Worm (Caenorhabditis elegans) whole organism, early embryonic: ENCODE data around the gene pes-1.
"Not testable (repeated sequence)": the region's sequence is repeated elsewhere in the genome, so short reads cannot be mapped to it uniquely, and the experiment has no call there.

Source experiments
- B0310.2 ChIP-seq: sonication (generic microtip); optimal IDR thresholded peaks from 2 replicates; lab custom pipeline; 2016; ENCODE audit warnings: mild to moderate bottlenecking, missing genetic modification characterization, missing compliant biosample characterization
- F13C5.2 ChIP-seq: sonication (generic microtip); optimal IDR thresholded peaks from 2 replicates; lab custom pipeline; 2017; ENCODE audit warnings: mild to moderate bottlenecking, missing genetic modification characterization, inconsistent platforms, missing compliant biosample characterization
- aly-1 ChIP-seq: sonication (generic microtip); optimal IDR thresholded peaks from 2 replicates; lab custom pipeline; 2016; ENCODE audit warnings: missing genetic modification characterization, missing compliant biosample characterization
- ama-1 ChIP-seq: fragments of 150-350 bp; optimal IDR thresholded peaks from 2 replicates; lab custom pipeline; 2014
- ceh-13 ChIP-seq: fragments of 200-800 bp; sonication (Bioruptor generic); optimal IDR thresholded peaks from 2 replicates; lab custom pipeline; 2018; ENCODE audit warnings: mild to moderate bottlenecking, missing genetic modification characterization, missing compliant biosample characterization
- ceh-36 ChIP-seq: sonication (generic microtip); optimal IDR thresholded peaks from 2 replicates; lab custom pipeline; 2016; ENCODE audit warnings: missing genetic modification characterization, inconsistent platforms, missing compliant biosample characterization
- ets-7 ChIP-seq: sonication (generic microtip); optimal IDR thresholded peaks from 2 replicates; lab custom pipeline; 2016; ENCODE audit warnings: missing genotype, missing genetic modification characterization, missing compliant biosample characterization
- flt-1 ChIP-seq: fragments of 200-800 bp; sonication (Bioruptor generic); IDR thresholded peaks from 2 replicates; pipeline ENCODE4 v1.3.6; 2022; ENCODE audit warnings: missing genetic modification characterization, missing compliant biosample characterization
- hmbx-1 ChIP-seq: sonication (generic microtip); optimal IDR thresholded peaks from 2 replicates; lab custom pipeline; 2016; ENCODE audit warnings: mild to moderate bottlenecking, missing genetic modification characterization, missing compliant biosample characterization
- hmg-4 ChIP-seq: fragments of 200-800 bp; sonication (Bioruptor generic); optimal IDR thresholded peaks from 2 replicates; lab custom pipeline; 2018; ENCODE audit warnings: mild to moderate bottlenecking, missing genetic modification characterization, missing compliant biosample characterization
- hnd-1 ChIP-seq: sonication (generic microtip); optimal IDR thresholded peaks from 2 replicates; lab custom pipeline; 2016; ENCODE audit warnings: missing genetic modification characterization, missing compliant biosample characterization
- pes-1 ChIP-seq: fragments of 200-800 bp; sonication (Bioruptor generic); IDR thresholded peaks from 2 replicates; pipeline ENCODE4 v1.3.6; 2022; ENCODE audit warnings: missing genetic modification reagents, missing genetic modification characterization, missing compliant biosample characterization
- scrt-1 ChIP-seq: fragments of 200-800 bp; sonication (Bioruptor generic); IDR thresholded peaks from 2 replicates; pipeline ENCODE4 v1.3.6; 2022; ENCODE audit warnings: missing genetic modification characterization, missing compliant biosample characterization
- sea-1 ChIP-seq: fragments of 200-800 bp; sonication (Bioruptor generic); conservative IDR thresholded peaks from 2 replicates; pipeline ENCODE4 v1.3.6; 2022; ENCODE audit warnings: missing genetic modification characterization, missing compliant biosample characterization
- tbx-11 ChIP-seq: fragments of 200-800 bp; sonication (Bioruptor generic); IDR thresholded peaks from 2 replicates; pipeline ENCODE4 v1.3.6; 2022; ENCODE audit warnings: missing genetic modification characterization, missing compliant biosample characterization
- tbx-37 ChIP-seq: fragments of 200-800 bp; sonication (Bioruptor generic); conservative IDR thresholded peaks from 2 replicates; pipeline ENCODE4 v1.3.6; 2022; ENCODE audit warnings: missing genetic modification reagents, missing genetic modification characterization, missing compliant biosample characterization
- tra-4 ChIP-seq: sonication (generic microtip); optimal IDR thresholded peaks from 2 replicates; lab custom pipeline; 2017; ENCODE audit warnings: missing genetic modification characterization, missing compliant biosample characterization

pes-1 gene

DNA sequence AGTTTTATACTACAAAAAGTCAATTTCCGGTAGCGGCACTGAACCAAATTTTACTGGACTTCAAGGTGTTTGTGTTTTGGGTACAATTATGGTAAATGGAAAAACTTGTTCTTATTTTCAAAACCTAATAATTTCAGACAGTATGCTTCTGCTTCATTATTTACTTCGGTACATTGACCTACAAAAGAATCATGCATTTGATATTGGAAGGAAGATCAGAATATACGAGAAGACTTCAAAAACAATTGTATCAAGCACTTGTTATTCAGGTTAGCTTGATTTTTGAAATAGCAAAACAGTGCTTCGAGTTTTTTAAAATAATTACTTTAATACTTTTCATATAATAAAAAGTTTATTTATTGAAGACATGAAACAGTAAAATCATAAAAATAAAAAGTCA lies 9.4 kb upstream of the pes-1 start:
- TF ChIP-seq aly-1 (tag; lab: Kevin White, UChicago) (no peak), sea-1 (GFP tag; lab: Robert Waterston, UW) (no peak)

DNA sequence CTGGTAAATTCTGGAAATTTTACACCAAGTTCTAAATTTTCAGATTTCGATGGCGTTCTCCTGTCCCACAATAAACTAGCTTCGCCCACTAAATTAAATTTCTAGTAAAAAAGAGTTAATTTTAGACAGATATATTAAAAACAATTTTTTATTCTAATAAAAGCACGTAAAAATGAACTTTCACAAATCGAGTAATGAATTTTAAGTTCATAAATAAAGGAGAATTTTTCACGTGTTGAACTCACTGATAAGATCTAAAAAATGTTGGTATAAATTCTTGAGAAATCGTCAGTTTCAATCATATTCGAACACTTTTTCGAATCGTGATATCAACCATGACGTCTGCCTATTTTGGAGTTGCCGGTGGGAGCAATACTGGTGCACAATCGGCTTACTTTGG lies 6.7 kb upstream of the pes-1 start, which contains the start of gene ssq-2:
ssq-2 (plus strand) TSS at position 301 of the 400 bp plus-strand sequence.
- TF ChIP-seq aly-1 (tag; lab: Kevin White, UChicago) (no peak), tra-4 (no peak), sea-1 (GFP tag; lab: Robert Waterston, UW) (no peak)

ce11 chrIV:4996956-4997355 lies 5.6 kb upstream of the pes-1 start:
- TF ChIP-seq hmbx-1 (tag; lab: Kevin White, UChicago): no peak
- TF ChIP-seq ceh-36 (tag; lab: Kevin White, UChicago): no peak
- TF ChIP-seq hnd-1: no peak

DNA sequence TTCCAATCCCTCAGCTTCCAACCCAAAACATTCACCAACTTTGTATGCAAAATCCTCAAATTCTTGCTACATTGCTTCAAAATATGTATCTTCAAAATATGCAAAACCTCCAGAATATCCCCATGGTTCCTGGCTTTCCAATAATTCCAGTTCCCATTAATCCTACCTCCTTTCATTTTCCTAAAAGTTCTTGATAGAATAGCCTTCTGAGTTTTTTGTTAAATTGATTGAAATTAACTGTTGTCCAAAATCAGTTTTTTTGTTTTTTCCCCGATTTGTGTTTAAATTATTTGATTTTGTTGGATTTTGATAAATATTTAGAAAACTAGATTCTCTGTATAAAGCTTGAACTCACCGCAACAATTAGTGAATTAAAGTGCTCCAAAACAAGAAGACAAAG lies 2.6 kb downstream of the pes-1 start:
- TF ChIP-seq hmg-4 (GFP tag; lab: Kevin White, UChicago): no peak
- no peak for TF ChIP-seq pes-1 (GFP tag; lab: Robert Waterston, UW)
- no peak for TF ChIP-seq ceh-13 (GFP tag; lab: Kevin White, UChicago)
- no peak for TF ChIP-seq ceh-36 (tag; lab: Kevin White, UChicago)
- TF ChIP-seq ama-1 (lab: Kevin White, UChicago): no peak
- TF ChIP-seq ets-7 (tag; lab: Kevin White, UChicago): no peak
- no peak for TF ChIP-seq sea-1 (GFP tag; lab: Robert Waterston, UW)
- TF ChIP-seq tra-4: no peak
- TF ChIP-seq F13C5.2: no peak
- TF ChIP-seq hnd-1: no peak
- no peak for TF ChIP-seq aly-1 (tag; lab: Kevin White, UChicago)
- no peak for TF ChIP-seq scrt-1 (GFP tag; lab: Robert Waterston, UW)
- TF ChIP-seq flt-1 (GFP tag; lab: Robert Waterston, UW): no peak
- TF ChIP-seq tbx-37: no peak
- TF ChIP-seq tbx-11 (GFP tag; lab: Robert Waterston, UW): no peak
- TF ChIP-seq hmbx-1 (tag; lab: Kevin White, UChicago): no peak
- TF ChIP-seq B0310.2 (tag; lab: Kevin White, UChicago): no peak

ce11 chrIV:5008378-5008777 lies 5.8 kb downstream of the pes-1 start, which contains the start of gene srm-2:
Gene srm-2, plus strand, starts transcription at chrIV:5008678.
- no peak for TF ChIP-seq ceh-13 (GFP tag; lab: Kevin White, UChicago)
- no peak for TF ChIP-seq F13C5.2

ce11 chrIV:5012241-5012640 lies 9.7 kb downstream of the pes-1 start, which contains the start of gene srm-1:
Gene srm-1, plus strand, starts transcription at chrIV:5012541.
- no peak for TF ChIP-seq ceh-13 (GFP tag; lab: Kevin White, UChicago)
- no peak for TF ChIP-seq sea-1 (GFP tag; lab: Robert Waterston, UW)
- TF ChIP-seq hmg-4 (GFP tag; lab: Kevin White, UChicago): no peak
- no peak for TF ChIP-seq flt-1 (GFP tag; lab: Robert Waterston, UW)
- TF ChIP-seq ceh-36 (tag; lab: Kevin White, UChicago): no peak
- TF ChIP-seq scrt-1 (GFP tag; lab: Robert Waterston, UW): no peak
- TF ChIP-seq ets-7 (tag; lab: Kevin White, UChicago): no peak
- TF ChIP-seq B0310.2 (tag; lab: Kevin White, UChicago): no peak
- no peak for TF ChIP-seq pes-1 (GFP tag; lab: Robert Waterston, UW)
- TF ChIP-seq F13C5.2: no peak
- TF ChIP-seq tra-4: no peak
- no peak for TF ChIP-seq tbx-37
- no peak for TF ChIP-seq hmbx-1 (tag; lab: Kevin White, UChicago)
- TF ChIP-seq hnd-1: no peak
- no peak for TF ChIP-seq aly-1 (tag; lab: Kevin White, UChicago)
- no peak for TF ChIP-seq tbx-11 (GFP tag; lab: Robert Waterston, UW)

ce11 chrIV:5016461-5016860 lies 13.9 kb downstream of the pes-1 start, which contains the start of gene ssq-4:
Gene ssq-4, plus strand, starts transcription at chrIV:5016479.
- TF ChIP-seq F13C5.2; B0310.2 (tag; lab: Kevin White, UChicago); hmbx-1 (tag; lab: Kevin White, UChicago): not testable (repeated sequence)

DNA sequence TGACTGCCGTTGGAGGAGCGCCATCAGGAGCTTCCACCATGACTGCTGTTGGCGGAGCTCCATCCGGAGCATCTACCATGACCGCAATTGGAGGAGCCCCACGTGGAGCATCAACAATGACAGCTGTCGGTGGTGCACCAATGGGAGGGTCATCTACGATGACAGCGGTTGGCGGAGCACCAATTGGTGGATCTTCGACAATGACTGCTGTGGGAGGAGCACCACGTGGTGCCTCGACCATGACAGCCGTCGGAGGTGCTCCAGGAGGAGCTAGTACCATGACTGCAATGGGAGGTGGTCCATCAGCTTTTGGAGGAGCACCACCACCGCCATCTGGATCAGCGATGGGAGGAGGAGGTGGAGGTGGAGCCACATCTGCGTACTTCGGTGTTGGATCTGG lies 14.5 kb downstream of the pes-1 start, which contains the start of gene T28H11.7:
T28H11.7 (minus strand) TSS at position 101 of the 400 bp plus-strand sequence.
- not testable (repeated sequence) for TF ChIP-seq ceh-36 (tag; lab: Kevin White, UChicago); pes-1 (GFP tag; lab: Robert Waterston, UW); F13C5.2

DNA sequence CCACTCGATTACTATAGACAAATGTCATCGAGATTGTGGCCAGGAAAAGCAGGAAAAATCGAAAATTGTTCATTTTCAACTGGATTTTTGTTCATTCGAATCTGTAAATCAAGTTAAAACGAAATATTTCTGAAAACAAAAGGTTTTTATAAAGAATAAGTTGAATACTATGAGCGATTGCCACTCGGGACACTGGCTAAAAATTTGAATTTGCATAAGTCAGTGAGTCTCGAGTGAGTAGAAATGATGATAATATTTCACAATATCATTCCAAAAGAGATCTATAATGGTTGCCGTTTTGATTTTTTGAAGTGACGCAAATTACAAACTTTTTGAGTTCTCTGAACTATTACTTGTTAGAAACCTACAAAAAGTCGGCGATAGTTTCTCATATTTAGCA lies 18.0 kb downstream of the pes-1 start, which contains the start of gene T28H11.8:
T28H11.8 (minus strand) TSS at position 101 of the 400 bp plus-strand sequence.
- no peak for TF ChIP-seq tra-4
- TF ChIP-seq ceh-13 (GFP tag; lab: Kevin White, UChicago): no peak
- no peak for TF ChIP-seq ceh-36 (tag; lab: Kevin White, UChicago)
- no peak for TF ChIP-seq scrt-1 (GFP tag; lab: Robert Waterston, UW)
- no peak for TF ChIP-seq tbx-37
- TF ChIP-seq pes-1 (GFP tag; lab: Robert Waterston, UW): no peak
- TF ChIP-seq aly-1 (tag; lab: Kevin White, UChicago): no peak
